Fruit fly (Drosophila melanogaster) whole organism, prepupa: ENCODE data around the gene Spn38F.

Experiments used
- Blimp-1 ChIP-seq: fragments of 200-800 bp; sonication (Bioruptor generic); optimal IDR thresholded peaks from 3 replicates; lab custom pipeline; 2017; ENCODE audit warnings: missing biosample characterization, missing genetic modification characterization, mild to moderate bottlenecking, moderate library complexity, missing genetic modification reagents
- CG10669 ChIP-seq: fragments of 200-800 bp; sonication (Bioruptor generic); optimal IDR thresholded peaks from 3 replicates; lab custom pipeline; 2018; ENCODE audit warnings: missing biosample characterization, mild to moderate bottlenecking, missing genetic modification characterization, moderate library complexity
- CG11294 ChIP-seq: fragments of 200-800 bp; sonication (Bioruptor generic); IDR thresholded peaks from 2 replicates; pipeline ENCODE4 v1.3.6; 2022; ENCODE audit warnings: missing biosample characterization, missing genetic modification characterization
- CG11762 ChIP-seq: fragments of 200-800 bp; sonication (Bioruptor generic); optimal IDR thresholded peaks from 3 replicates; lab custom pipeline; 2016; ENCODE audit warnings: missing biosample characterization, missing genetic modification characterization; ENCODE audit not compliant: insufficient read depth
- CG15336 ChIP-seq: fragments of 200-800 bp; sonication (Bioruptor generic); IDR thresholded peaks from 2 replicates; pipeline ENCODE4 v1.3.6; 2022; ENCODE audit warnings: missing biosample characterization, missing genetic modification characterization
- CG16779 ChIP-seq: fragments of 200-800 bp; sonication (Bioruptor generic); optimal IDR thresholded peaks from 3 replicates; lab custom pipeline; 2017; ENCODE audit warnings: missing biosample characterization, mild to moderate bottlenecking, missing genetic modification characterization
- CG3032 ChIP-seq: fragments of 200-800 bp; optimal IDR thresholded peaks from 2 replicates; lab custom pipeline; 2019; ENCODE audit warnings: missing biosample characterization, mild to moderate bottlenecking, missing genetic modification characterization, moderate library complexity
- CG32006 ChIP-seq: fragments of 200-800 bp; sonication (Bioruptor generic); optimal IDR thresholded peaks from 3 replicates; lab custom pipeline; 2017; ENCODE audit warnings: missing biosample characterization, mild to moderate bottlenecking, missing genetic modification characterization
- CG34406 ChIP-seq: fragments of 200-800 bp; sonication (Bioruptor generic); optimal IDR thresholded peaks from 3 replicates; lab custom pipeline; 2016; ENCODE audit warnings: missing biosample characterization, missing genetic modification characterization
- CG3919 ChIP-seq: fragments of 200-800 bp; sonication (Bioruptor generic); optimal IDR thresholded peaks from 3 replicates; lab custom pipeline; 2016; ENCODE audit warnings: missing biosample characterization, missing genetic modification characterization
- CG6276 ChIP-seq: fragments of 200-800 bp; sonication (Bioruptor generic); optimal IDR thresholded peaks from 2 replicates; lab custom pipeline; 2017; ENCODE audit warnings: missing biosample characterization, mild to moderate bottlenecking, missing genetic modification characterization
- CG6792 ChIP-seq: fragments of 200-800 bp; sonication (Bioruptor generic); optimal IDR thresholded peaks from 3 replicates; lab custom pipeline; 2016; ENCODE audit warnings: missing biosample characterization, missing genetic modification characterization
- CG6808 ChIP-seq: fragments of 200-800 bp; sonication (Bioruptor generic); optimal IDR thresholded peaks from 3 replicates; lab custom pipeline; 2017; ENCODE audit warnings: missing biosample characterization, missing genetic modification characterization, mild to moderate bottlenecking, moderate library complexity, missing genetic modification reagents
- CG7368 ChIP-seq: fragments of 200-800 bp; sonication (Bioruptor generic); optimal IDR thresholded peaks from 3 replicates; lab custom pipeline; 2016; ENCODE audit warnings: missing biosample characterization, missing genetic modification characterization
- CG8119 ChIP-seq: fragments of 200-800 bp; sonication (Bioruptor generic); IDR thresholded peaks from 3 replicates; pipeline ENCODE4 v1.3.6; 2022; ENCODE audit warnings: missing biosample characterization, missing genetic modification characterization
- CG8319 ChIP-seq: fragments of 200-800 bp; sonication (Bioruptor generic); optimal IDR thresholded peaks from 3 replicates; lab custom pipeline; 2016; ENCODE audit warnings: missing biosample characterization, missing genetic modification characterization
- Eip75B ChIP-seq: fragments of 200-800 bp; sonication (Bioruptor generic); optimal IDR thresholded peaks from 3 replicates; lab custom pipeline; 2016; ENCODE audit warnings: missing biosample characterization, missing genetic modification characterization
- Eip78C ChIP-seq: fragments of 200-800 bp; sonication (Bioruptor generic); peaks from one replicate; lab custom pipeline; 2016; ENCODE audit warnings: missing biosample characterization, missing genetic modification characterization
- Eip93F ChIP-seq: fragments of 200-800 bp; sonication (Bioruptor generic); optimal IDR thresholded peaks from 2 replicates; lab custom pipeline; 2016; ENCODE audit warnings: missing biosample characterization, mild to moderate bottlenecking, missing genetic modification characterization
- Gug ChIP-seq: fragments of 200-800 bp; sonication (Bioruptor generic); IDR thresholded peaks from 2 replicates; pipeline ENCODE4 v1.3.6; 2022; ENCODE audit warnings: missing biosample characterization, missing genetic modification characterization
- Hr38 ChIP-seq: sonication (Bioruptor generic); optimal IDR thresholded peaks from 2 replicates; lab custom pipeline; 2016; ENCODE audit warnings: missing biosample characterization, missing genetic modification characterization
- Hr39 ChIP-seq: fragments of 200-800 bp; sonication (Bioruptor generic); optimal IDR thresholded peaks from 2 replicates; lab custom pipeline; 2016; ENCODE audit warnings: missing biosample characterization, missing genetic modification characterization
- Hr4 ChIP-seq: fragments of 200-800 bp; sonication (Bioruptor generic); optimal IDR thresholded peaks from 3 replicates; lab custom pipeline; 2016; ENCODE audit warnings: missing biosample characterization, missing genetic modification characterization
- Lpt ChIP-seq: fragments of 200-800 bp; sonication (Bioruptor generic); optimal IDR thresholded peaks from 3 replicates; lab custom pipeline; 2016; ENCODE audit warnings: missing biosample characterization, missing genetic modification characterization
- Met ChIP-seq: fragments of 200-800 bp; sonication (Bioruptor generic); optimal IDR thresholded peaks from 3 replicates; lab custom pipeline; 2016; ENCODE audit warnings: missing biosample characterization, missing genetic modification characterization
- Sox102F ChIP-seq: fragments of 200-800 bp; sonication (Bioruptor generic); optimal IDR thresholded peaks from 2 replicates; lab custom pipeline; 2016; ENCODE audit warnings: missing biosample characterization, mild to moderate bottlenecking, missing genetic modification characterization
- Sox14 ChIP-seq: fragments of 200-800 bp; sonication (Bioruptor generic); optimal IDR thresholded peaks from 3 replicates; lab custom pipeline; 2016; ENCODE audit warnings: missing biosample characterization, missing genetic modification characterization
- Sox15 ChIP-seq: fragments of 200-800 bp; sonication (Bioruptor generic); optimal IDR thresholded peaks from 3 replicates; lab custom pipeline; 2016; ENCODE audit warnings: missing biosample characterization, missing genetic modification characterization
- acj6 ChIP-seq: fragments of 200-800 bp; sonication (Bioruptor generic); optimal IDR thresholded peaks from 3 replicates; lab custom pipeline; 2016; ENCODE audit warnings: missing biosample characterization, missing genetic modification characterization
- dac ChIP-seq: fragments of 200-800 bp; sonication (Bioruptor generic); optimal IDR thresholded peaks from 2 replicates; lab custom pipeline; 2017; ENCODE audit warnings: missing biosample characterization, mild to moderate bottlenecking, missing genetic modification characterization
- dsx ChIP-seq: fragments of 200-800 bp; optimal IDR thresholded peaks from 3 replicates; lab custom pipeline; 2019; ENCODE audit warnings: missing biosample characterization, mild to moderate bottlenecking, missing genetic modification characterization, moderate library complexity; ENCODE audit not compliant: poor library complexity, severe bottlenecking
- eg ChIP-seq: fragments of 200-800 bp; sonication (Bioruptor generic); IDR thresholded peaks from 3 replicates; pipeline ENCODE4 v1.3.6; 2022; ENCODE audit warnings: missing biosample characterization, missing genetic modification characterization
- esn ChIP-seq: fragments of 200-800 bp; sonication (Bioruptor generic); optimal IDR thresholded peaks from 2 replicates; lab custom pipeline; 2016; ENCODE audit warnings: missing biosample characterization, mild to moderate bottlenecking, missing genetic modification characterization, moderate library complexity
- fd85E ChIP-seq: fragments of 200-800 bp; sonication (Bioruptor generic); optimal IDR thresholded peaks from 3 replicates; lab custom pipeline; 2016; ENCODE audit warnings: missing biosample characterization, missing genetic modification characterization
- lz ChIP-seq: fragments of 200-800 bp; sonication (Bioruptor generic); optimal IDR thresholded peaks from 3 replicates; lab custom pipeline; 2016; ENCODE audit warnings: missing biosample characterization, missing genetic modification characterization
- spab ChIP-seq: fragments of 200-800 bp; sonication (Bioruptor generic); optimal IDR thresholded peaks from 2 replicates; lab custom pipeline; 2017; ENCODE audit warnings: missing biosample characterization, mild to moderate bottlenecking, missing genetic modification characterization, missing genetic modification reagents
- ss ChIP-seq, 2 experiments: fragments of 200-800 bp; sonication (Bioruptor generic); optimal IDR thresholded peaks; 2 replicates in 1 of 2; 3 replicates in 1 of 2; lab custom pipeline; 2017 to 2018; ENCODE audit warnings: mild to moderate bottlenecking in 2 of 2, missing biosample characterization in 2 of 2, missing genetic modification characterization in 2 of 2, moderate library complexity in 1 of 2
- svp ChIP-seq: fragments of 200-800 bp; sonication (Bioruptor generic); peaks from one replicate; lab custom pipeline; 2016; ENCODE audit warnings: missing biosample characterization, missing genetic modification characterization
- vri ChIP-seq: fragments of 200-800 bp; sonication (Bioruptor generic); optimal IDR thresholded peaks from 3 replicates; lab custom pipeline; 2016; ENCODE audit warnings: missing biosample characterization, mild to moderate bottlenecking, missing genetic modification characterization

Spn38F gene

dm6 chr2L:20821249-20822024 lies 16.3 kb downstream of the Spn38F start:
- TF ChIP-seq Eip93F (GFP tag; lab: Kevin White, UChicago) (peak; percentile 65), CG16779 (peak; percentile 21), CG3032 (tag; lab: Kevin White, UChicago) (peak; percentile 20), Gug (peak; percentile 37; the same call in 1 of the 2 replicates), acj6 (GFP tag; lab: Kevin White, UChicago) (no peak), CG32006 (GFP tag; lab: Kevin White, UChicago) (no peak), Eip78C (GFP tag; lab: Kevin White, UChicago) (peak; percentile 73), Hr4 (GFP tag; lab: Kevin White, UChicago) (peak; percentile 4), fd85E (GFP tag; lab: Kevin White, UChicago) (peak; percentile 31), CG34406 (GFP tag; lab: Kevin White, UChicago) (no peak), CG10669 (GFP tag; lab: Kevin White, UChicago) (peak; percentile 41), Sox15 (GFP tag; lab: Kevin White, UChicago) (no peak), CG15336 (peak; percentile 75; the same call in 1 of the 2 replicates), Hr38 (GFP tag; lab: Kevin White, UChicago) (no peak), Hr39 (GFP tag; lab: Kevin White, UChicago) (no peak), Blimp-1 (peak; percentile 40), Lpt (peak; percentile 14), CG8119 (GFP tag; lab: Robert Waterston, UW) (peak; percentile 76; the same call in 2 of the 3 replicates), eg (peak; percentile 84), dac (GFP tag; lab: Kevin White, UChicago) (no peak), Met (GFP tag; lab: Kevin White, UChicago) (no peak), svp (GFP tag; lab: Kevin White, UChicago) (no peak), CG6792 (GFP tag; lab: Kevin White, UChicago) (no peak), spab (GFP tag; lab: Kevin White, UChicago) (peak; percentile 47), vri (peak; percentile 17), CG6276 (GFP tag; lab: Kevin White, UChicago) (peak; percentile 24), CG8319 (GFP tag; lab: Kevin White, UChicago) (peak; percentile 30), ss (GFP tag; optimal IDR thresholded peaks at IDR 0.05; lab: Kevin White, UChicago) (peak in 1 of 2 experiments; percentile 46), CG6808 (GFP tag; lab: Kevin White, UChicago) (peak; percentile 40), dsx (GFP tag; lab: Kevin White, UChicago) (peak; percentile 89), CG3919 (GFP tag; lab: Kevin White, UChicago) (no peak), CG7368 (peak; percentile 44), esn (no peak), CG11294 (GFP tag; lab: Robert Waterston, UW) (peak; percentile 59), CG11762 (GFP tag; lab: Kevin White, UChicago) (peak; percentile 37)

dm6 chr2L:20820767-20821166 lies 17.0 kb downstream of the Spn38F start, which contains the start of gene CheB38c:
TSS of gene CheB38c (minus strand) at chr2L:20820867.
- TF ChIP-seq dsx (GFP tag; lab: Kevin White, UChicago) (peak; percentile 35), CG10669 (GFP tag; lab: Kevin White, UChicago) (no peak), Eip78C (GFP tag; lab: Kevin White, UChicago) (peak; percentile 19)

- no peak for TF ChIP-seq Eip93F (GFP tag; lab: Kevin White, UChicago)
- TF ChIP-seq Eip75B = no peak
- TF ChIP-seq Eip78C (GFP tag; lab: Kevin White, UChicago) = no peak
- TF ChIP-seq Sox15 (GFP tag; lab: Kevin White, UChicago) = no peak
- no peak for TF ChIP-seq dsx (GFP tag; lab: Kevin White, UChicago)
- no peak for TF ChIP-seq spab (GFP tag; lab: Kevin White, UChicago)
- no peak for TF ChIP-seq Lpt
- TF ChIP-seq eg = no peak
- no peak for TF ChIP-seq Sox14 (GFP tag; lab: Kevin White, UChicago)
- TF ChIP-seq Sox102F = no peak
- TF ChIP-seq lz (GFP tag; lab: Kevin White, UChicago) = no peak
- TF ChIP-seq, all 60 proteins: peak for 0
These were observed 19.4 kb downstream of the Spn38F start, which contains the start of gene CheB38a for dm6 chr2L:20818432-20818831. TSS of gene CheB38a (minus strand) at chr2L:20818532.
